Worm (Caenorhabditis elegans) whole organism, mixed stage, embryonic: ENCODE measurements around the gene rpl-32.

ENCODE experiments used
- M03D4.4 ChIP-seq: sonication (generic microtip); optimal IDR thresholded peaks from 2 replicates; lab custom pipeline; 2017; ENCODE audit warnings: mild to moderate bottlenecking, missing genetic modification characterization, missing compliant biosample characterization
- ceh-39 ChIP-seq: fragments of 150-350 bp; optimal IDR thresholded peaks from 2 replicates; lab custom pipeline; 2014; ENCODE audit warnings: missing biosample characterization, missing genetic modification characterization
- elt-1 ChIP-seq: sonication (generic microtip); optimal IDR thresholded peaks from 2 replicates; lab custom pipeline; 2017; ENCODE audit warnings: missing genetic modification characterization, mild to moderate bottlenecking, missing compliant biosample characterization, antibody characterized with exemption, moderate library complexity, borderline replicate concordance; ENCODE audit not compliant: insufficient read depth
- lin-13 ChIP-seq: fragments of 150-350 bp; optimal IDR thresholded peaks from 2 replicates; lab custom pipeline; 2014; ENCODE audit warnings: missing biosample characterization, missing genetic modification characterization
- nhr-237 ChIP-seq: fragments of 150-350 bp; optimal IDR thresholded peaks from 2 replicates; lab custom pipeline; 2014; ENCODE audit warnings: missing biosample characterization, missing genetic modification characterization
- pha-4 ChIP-seq: fragments of 150-350 bp; optimal IDR thresholded peaks from 2 replicates; lab custom pipeline; 2018; ENCODE audit warnings: missing biosample characterization, missing genetic modification reagents, missing genetic modification characterization
- unc-39 ChIP-seq: fragments of 150-350 bp; optimal IDR thresholded peaks from 2 replicates; lab custom pipeline; 2014; ENCODE audit warnings: missing biosample characterization, missing genetic modification characterization
- unc-62 ChIP-seq: fragments of 150-350 bp; optimal IDR thresholded peaks from 2 replicates; lab custom pipeline; 2014; ENCODE audit warnings: missing biosample characterization, missing genetic modification reagents, missing genetic modification characterization

DNA sequence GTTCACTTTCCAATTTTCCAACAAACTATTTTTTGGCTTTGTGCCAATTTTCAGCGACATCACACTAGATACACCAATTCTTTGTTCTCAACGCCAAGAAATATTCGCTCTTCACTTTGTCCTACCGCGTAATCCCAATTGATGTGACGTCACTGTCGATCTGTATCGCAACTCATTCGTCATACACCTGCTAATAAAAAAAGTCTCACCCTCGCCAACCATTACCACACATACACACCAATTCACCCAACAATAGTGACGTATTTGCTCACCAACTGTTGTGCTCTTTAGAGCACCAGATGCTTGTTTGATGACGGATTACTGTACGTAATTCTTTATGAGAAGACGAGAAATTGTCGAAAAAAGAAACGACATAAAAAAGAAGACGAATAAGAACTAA is 6.5 kb upstream of the rpl-32 start:
- TF ChIP-seq pha-4 (tag; lab: Kevin White, UChicago) (no peak), unc-62 (peak; percentile 57), elt-1 (tag; lab: Kevin White, UChicago) (no peak), ceh-39 (peak; percentile 26), nhr-237 (tag; lab: Kevin White, UChicago) (no peak), lin-13 (tag; lab: Kevin White, UChicago) (no peak), unc-39 (tag; lab: Kevin White, UChicago) (no peak), M03D4.4 (no peak)
